Fruit fly (Drosophila melanogaster) whole organism, embryonic: ENCODE measurements around the gene CG10353.

Experiments used
- ATbp ChIP-seq: fragments of 200-800 bp; sonication (Bioruptor generic); optimal IDR thresholded peaks from 2 replicates; lab custom pipeline; 2017; ENCODE audit warnings: missing biosample characterization, mild to moderate bottlenecking, missing genetic modification characterization, missing genetic modification reagents
- Aef1 ChIP-seq: fragments of 200-800 bp; sonication (Bioruptor generic); IDR thresholded peaks from 3 replicates; pipeline ENCODE4 v1.3.6; 2022; ENCODE audit warnings: missing biosample characterization, missing genetic modification characterization
- Bdp1 ChIP-seq: fragments of 200-800 bp; sonication (Bioruptor generic); optimal IDR thresholded peaks from 3 replicates; lab custom pipeline; 2016; ENCODE audit warnings: missing biosample characterization, missing genetic modification characterization
- Bgb ChIP-seq: fragments of 200-800 bp; sonication (Bioruptor generic); IDR thresholded peaks from 2 replicates; pipeline ENCODE4 v1.3.6; 2022; ENCODE audit warnings: missing biosample characterization, missing genetic modification characterization; ENCODE audit not compliant: partially characterized antibody
- CG10209 ChIP-seq: fragments of 200-800 bp; sonication (Bioruptor generic); optimal IDR thresholded peaks from 3 replicates; lab custom pipeline; 2017; ENCODE audit warnings: missing biosample characterization, mild to moderate bottlenecking, missing genetic modification characterization, missing genetic modification reagents
- CG10267 ChIP-seq: fragments of 200-800 bp; sonication (Bioruptor generic); optimal IDR thresholded peaks from 2 replicates; lab custom pipeline; 2018; ENCODE audit warnings: missing biosample characterization, mild to moderate bottlenecking, missing genetic modification characterization, moderate library complexity
- CG10431 ChIP-seq: fragments of 200-800 bp; sonication (Bioruptor generic); optimal IDR thresholded peaks from 3 replicates; lab custom pipeline; 2018; ENCODE audit warnings: missing biosample characterization, mild to moderate bottlenecking, missing genetic modification characterization
- CG13296 ChIP-seq: fragments of 200-800 bp; sonication (Bioruptor generic); optimal IDR thresholded peaks from 3 replicates; lab custom pipeline; 2018; ENCODE audit warnings: missing biosample characterization, mild to moderate bottlenecking, missing genetic modification characterization
- CG14014 ChIP-seq: fragments of 200-800 bp; sonication (Bioruptor generic); IDR thresholded peaks from 2 replicates; pipeline ENCODE4 v1.3.6; 2022; ENCODE audit warnings: missing biosample characterization, missing genetic modification characterization
- CG15696 ChIP-seq: fragments of 200-800 bp; sonication (Bioruptor generic); optimal IDR thresholded peaks from 2 replicates; lab custom pipeline; 2019; ENCODE audit warnings: missing biosample characterization, mild to moderate bottlenecking, missing genetic modification characterization, moderate library complexity
- CG1603 ChIP-seq: fragments of 200-800 bp; sonication (Bioruptor generic); optimal IDR thresholded peaks from 2 replicates; lab custom pipeline; 2019; ENCODE audit warnings: missing biosample characterization, mild to moderate bottlenecking, missing genetic modification characterization, moderate library complexity
- CG1647 ChIP-seq: fragments of 200-800 bp; sonication (Bioruptor generic); optimal IDR thresholded peaks from 3 replicates; lab custom pipeline; 2016; ENCODE audit warnings: missing biosample characterization, missing genetic modification characterization
- CG16813 ChIP-seq: fragments of 200-800 bp; sonication (Bioruptor generic); IDR thresholded peaks from 3 replicates; pipeline ENCODE4 v1.3.6; 2022; ENCODE audit warnings: missing biosample characterization, missing genetic modification characterization; ENCODE audit not compliant: partially characterized antibody
- CG16815 ChIP-seq: fragments of 200-800 bp; sonication (Bioruptor generic); optimal IDR thresholded peaks from 3 replicates; lab custom pipeline; 2017; ENCODE audit warnings: missing biosample characterization, mild to moderate bottlenecking, missing genetic modification characterization
- CG17385 ChIP-seq: fragments of 200-800 bp; sonication (Bioruptor generic); optimal IDR thresholded peaks from 3 replicates; lab custom pipeline; 2018; ENCODE audit warnings: missing biosample characterization, mild to moderate bottlenecking, missing genetic modification characterization
- CG17568 ChIP-seq: fragments of 200-800 bp; sonication (Bioruptor generic); optimal IDR thresholded peaks from 2 replicates; lab custom pipeline; 2018; ENCODE audit warnings: missing biosample characterization, mild to moderate bottlenecking, missing genetic modification characterization, moderate library complexity
- CG17612 ChIP-seq: fragments of 200-800 bp; sonication (Bioruptor generic); IDR thresholded peaks from 2 replicates; pipeline ENCODE4 v1.3.6; 2022; ENCODE audit warnings: missing biosample characterization, missing genetic modification characterization
- CG18011 ChIP-seq: fragments of 200-800 bp; sonication (Bioruptor generic); optimal IDR thresholded peaks from 2 replicates; lab custom pipeline; 2017; ENCODE audit warnings: missing biosample characterization, missing genetic modification characterization, mild to moderate bottlenecking, moderate library complexity, missing genotype
- CG31224 ChIP-seq: fragments of 200-800 bp; sonication (Bioruptor generic); IDR thresholded peaks from 2 replicates; pipeline ENCODE4 v1.3.6; 2022; ENCODE audit warnings: missing biosample characterization, missing genetic modification characterization
- CG31388 ChIP-seq: fragments of 200-800 bp; sonication (Bioruptor generic); optimal IDR thresholded peaks from 2 replicates; lab custom pipeline; 2016; ENCODE audit warnings: missing biosample characterization, missing genetic modification characterization
- CG4328 ChIP-seq: fragments of 200-800 bp; sonication (Bioruptor generic); optimal IDR thresholded peaks from 3 replicates; lab custom pipeline; 2017; ENCODE audit warnings: missing biosample characterization, missing genetic modification reagents, missing genetic modification characterization
- CG4854 ChIP-seq: fragments of 200-800 bp; sonication (Bioruptor generic); optimal IDR thresholded peaks from 2 replicates; lab custom pipeline; 2016; ENCODE audit warnings: missing biosample characterization, missing genetic modification characterization, inconsistent platforms
- CG6765 ChIP-seq: fragments of 200-800 bp; sonication (Bioruptor generic); optimal IDR thresholded peaks from 3 replicates; lab custom pipeline; 2017; ENCODE audit warnings: missing biosample characterization, mild to moderate bottlenecking, missing genetic modification characterization
- CG8388 ChIP-seq: fragments of 200-800 bp; sonication (Bioruptor generic); optimal IDR thresholded peaks from 2 replicates; lab custom pipeline; 2019; ENCODE audit warnings: missing biosample characterization, mild to moderate bottlenecking, missing genetic modification characterization, moderate library complexity
- CG9876 ChIP-seq: fragments of 200-800 bp; sonication (Bioruptor generic); optimal IDR thresholded peaks from 2 replicates; lab custom pipeline; 2016; ENCODE audit warnings: missing biosample characterization, missing genetic modification characterization
- CG9932 ChIP-seq: fragments of 200-800 bp; sonication (Bioruptor generic); IDR thresholded peaks from 2 replicates; pipeline ENCODE4 v1.3.6; 2022; ENCODE audit warnings: missing biosample characterization, missing genetic modification characterization
- CHES-1-like ChIP-seq: fragments of 200-800 bp; sonication (Bioruptor generic); optimal IDR thresholded peaks from 2 replicates; lab custom pipeline; 2016; ENCODE audit warnings: missing biosample characterization, missing genetic modification characterization
- Dll ChIP-seq: fragments of 200-800 bp; sonication (Bioruptor generic); IDR thresholded peaks from 4 replicates; pipeline ENCODE4 v1.3.6; 2022; ENCODE audit warnings: missing biosample characterization, missing genetic modification characterization; ENCODE audit not compliant: partially characterized antibody
- Ets65A ChIP-seq: fragments of 200-800 bp; sonication (Bioruptor generic); peaks from one replicate; lab custom pipeline; 2016; ENCODE audit warnings: missing biosample characterization, missing genetic modification characterization
- Ets97D ChIP-seq: fragments of 200-800 bp; sonication (Bioruptor generic); optimal IDR thresholded peaks from 3 replicates; lab custom pipeline; 2016; ENCODE audit warnings: missing biosample characterization, missing genetic modification characterization
- Gug ChIP-seq: fragments of 200-800 bp; sonication (Bioruptor generic); IDR thresholded peaks from 4 replicates; pipeline ENCODE4 v1.3.6; 2022; ENCODE audit warnings: missing biosample characterization, missing genetic modification characterization
- H15 ChIP-seq: fragments of 200-800 bp; sonication (Bioruptor generic); IDR thresholded peaks from 3 replicates; pipeline ENCODE4 v1.3.6; 2022; ENCODE audit warnings: missing biosample characterization, missing genetic modification characterization
- Med ChIP-seq: fragments of 200-800 bp; sonication (Bioruptor generic); peaks from one replicate; lab custom pipeline; 2016; ENCODE audit warnings: missing biosample characterization, missing genetic modification characterization, mild to moderate bottlenecking, inconsistent platforms, moderate library complexity
- Ravus ChIP-seq: fragments of 200-800 bp; sonication (Bioruptor generic); IDR thresholded peaks from 2 replicates; pipeline ENCODE4 v1.3.6; 2022; ENCODE audit warnings: missing biosample characterization, missing genetic modification characterization
- Sox100B ChIP-seq: fragments of 200-800 bp; sonication (Bioruptor generic); optimal IDR thresholded peaks from 3 replicates; lab custom pipeline; 2018; ENCODE audit warnings: missing biosample characterization, mild to moderate bottlenecking, missing genetic modification characterization
- Spps ChIP-seq: fragments of 200-800 bp; sonication (Bioruptor generic); optimal IDR thresholded peaks from 2 replicates; lab custom pipeline; 2018; ENCODE audit warnings: missing biosample characterization, mild to moderate bottlenecking, missing genetic modification characterization
- Sry-δ ChIP-seq: fragments of 200-800 bp; sonication (Bioruptor generic); optimal IDR thresholded peaks from 2 replicates; lab custom pipeline; 2016; ENCODE audit warnings: missing biosample characterization, missing genetic modification characterization
- Taf1 ChIP-seq: fragments of 200-800 bp; sonication (Bioruptor generic); IDR thresholded peaks from 2 replicates; pipeline ENCODE4 v1.3.6; 2022; ENCODE audit warnings: missing biosample characterization, missing genetic modification characterization
- aop ChIP-seq: fragments of 200-800 bp; sonication (Bioruptor generic); IDR thresholded peaks from 2 replicates; pipeline ENCODE4 v1.3.6; 2022; ENCODE audit warnings: missing biosample characterization, missing genetic modification characterization
- ato ChIP-seq: fragments of 200-800 bp; sonication (Bioruptor generic); IDR thresholded peaks from 2 replicates; pipeline ENCODE4 v1.3.6; 2022; ENCODE audit warnings: missing biosample characterization, missing genetic modification characterization; ENCODE audit not compliant: partially characterized antibody
- gcm2 ChIP-seq: fragments of 200-800 bp; sonication (Bioruptor generic); optimal IDR thresholded peaks from 2 replicates; lab custom pipeline; 2016; ENCODE audit warnings: missing biosample characterization, missing genetic modification characterization
- gsb-n ChIP-seq: fragments of 200-800 bp; sonication (Bioruptor generic); optimal IDR thresholded peaks from 3 replicates; lab custom pipeline; 2018; ENCODE audit warnings: missing biosample characterization, mild to moderate bottlenecking, missing genetic modification characterization
- h ChIP-seq: fragments of >200 bp; optimal IDR thresholded peaks from 2 replicates; lab custom pipeline; 2017
- inv ChIP-seq: fragments of 200-800 bp; sonication (Bioruptor generic); IDR thresholded peaks from 2 replicates; pipeline ENCODE4 v1.3.6; 2022; ENCODE audit warnings: missing biosample characterization, missing genetic modification characterization; ENCODE audit not compliant: partially characterized antibody
- lab ChIP-seq: fragments of 200-800 bp; sonication (Bioruptor generic); optimal IDR thresholded peaks from 3 replicates; lab custom pipeline; 2017; ENCODE audit warnings: missing biosample characterization, missing genetic modification characterization, mild to moderate bottlenecking, moderate library complexity, missing genetic modification reagents
- org-1 ChIP-seq: fragments of 200-800 bp; sonication (Bioruptor generic); optimal IDR thresholded peaks from 2 replicates; lab custom pipeline; 2017; ENCODE audit warnings: missing biosample characterization, missing genetic modification characterization
- pan ChIP-seq, 4 experiments: fragments of >200 bp in 3 of 4; fragments of 200-800 bp in 1 of 4; sonication (Bioruptor generic) in 1 of 4; optimal IDR thresholded peaks in 3 of 4; IDR thresholded peaks in 1 of 4; 2 replicates each; pipeline versions ENCODE4 v1.3.6 to Lab custom; 2017 to 2022; ENCODE audit warnings: missing biosample characterization in 2 of 4, missing genetic modification characterization in 2 of 4, mixed read lengths in 1 of 4
- pfk ChIP-seq: fragments of 200-800 bp; sonication (Bioruptor generic); optimal IDR thresholded peaks from 2 replicates; lab custom pipeline; 2018; ENCODE audit warnings: missing biosample characterization, mild to moderate bottlenecking, missing genetic modification characterization, moderate library complexity
- usp ChIP-seq: fragments of >200 bp; optimal IDR thresholded peaks from 2 replicates; lab custom pipeline; 2017; ENCODE audit warnings: missing biosample characterization, missing genetic modification characterization
- vfl ChIP-seq: fragments of 200-800 bp; sonication (Bioruptor generic); optimal IDR thresholded peaks from 2 replicates; lab custom pipeline; 2016; ENCODE audit warnings: missing biosample characterization, missing genetic modification characterization
- zen2 ChIP-seq: fragments of 200-800 bp; sonication (Bioruptor generic); IDR thresholded peaks from 3 replicates; pipeline ENCODE4 v1.3.6; 2022; ENCODE audit warnings: missing biosample characterization, missing genetic modification characterization; ENCODE audit not compliant: partially characterized antibody

CG10353 gene

DNA sequence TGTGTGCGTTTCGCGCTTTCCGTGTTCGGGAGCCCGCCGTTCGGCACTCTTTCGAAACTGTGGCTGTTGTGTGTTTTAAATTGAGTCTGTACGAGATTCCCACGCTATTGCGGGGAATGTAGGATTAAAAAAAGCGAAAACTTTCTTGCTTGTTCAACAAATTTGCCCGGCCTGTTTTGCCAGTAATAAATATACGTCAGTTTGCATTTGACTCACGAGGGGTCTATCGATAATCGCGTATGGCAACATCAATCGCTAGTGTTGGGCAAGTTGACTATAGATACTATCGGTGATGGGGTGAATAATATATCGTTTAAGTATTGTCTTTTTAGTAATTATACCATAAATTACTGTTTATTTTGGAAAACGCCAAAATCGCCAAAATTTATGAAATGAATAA is 18.2 kb upstream of the CG10353 start, which contains the start of gene Upf1 (continued):
- TF ChIP-seq Dll (GFP tag; lab: Robert Waterston, UW) (peak; percentile 89), gsb-n (no peak), Sry-δ (GFP tag; lab: Kevin White, UChicago) (peak; percentile 80), Aef1 (no peak), Taf1 (GFP tag; lab: Robert Waterston, UW) (no peak), Ets65A (GFP tag; lab: Kevin White, UChicago) (peak; percentile 47), inv (GFP tag; lab: Robert Waterston, UW) (peak; percentile 92), CG13296 (no peak), CG1603 (no peak), zen2 (GFP tag; lab: Robert Waterston, UW) (peak; percentile 72), usp (GFP tag; lab: Kevin White, UChicago) (no peak), CG10209 (no peak), CG9932 (peak; percentile 73), CG17568 (GFP tag; lab: Kevin White, UChicago) (no peak), CG18011 (GFP tag; lab: Kevin White, UChicago) (no peak), pan (optimal IDR thresholded peaks at IDR 0.05; lab: Kevin White, UChicago) (no peak), pan (GFP tag; optimal IDR thresholded peaks at IDR 0.05 in 1 of 2, IDR thresholded peaks at IDR 0.05 in 1 of 2) (no peak), ato (peak; percentile 77), H15 (GFP tag; lab: Robert Waterston, UW) (no peak), Sox100B (GFP tag; lab: Kevin White, UChicago) (no peak), gcm2 (GFP tag; lab: Kevin White, UChicago) (no peak), h (lab: Kevin White, UChicago) (no peak), Bdp1 (GFP tag; lab: Kevin White, UChicago) (no peak), CG4328 (no peak), Med (GFP tag; lab: Kevin White, UChicago) (peak; percentile 83), Bgb (peak; percentile 95), pfk (GFP tag; lab: Kevin White, UChicago) (no peak), CG16813 (GFP tag; lab: Robert Waterston, UW) (peak; percentile 92), CG16815 (no peak), Gug (GFP tag; lab: Robert Waterston, UW) (no peak; the same call in 3 of the 4 replicates), CG31388 (GFP tag; lab: Kevin White, UChicago) (no peak), CG14014 (no peak), CHES-1-like (peak; percentile 18), CG8388 (GFP tag; lab: Kevin White, UChicago) (no peak), lab (no peak), aop (GFP tag; lab: Robert Waterston, UW) (no peak), CG15696 (tag; lab: Kevin White, UChicago) (no peak), Spps (tag; lab: Kevin White, UChicago) (no peak), CG31224 (GFP tag; lab: Robert Waterston, UW) (no peak), CG10431 (GFP tag; lab: Kevin White, UChicago) (no peak), CG17385 (no peak), CG9876 (GFP tag; lab: Kevin White, UChicago) (no peak), Ets97D (GFP tag; lab: Kevin White, UChicago) (peak; percentile 36), CG1647 (GFP tag; lab: Kevin White, UChicago) (no peak), Ravus (GFP tag; lab: Robert Waterston, UW) (no peak), vfl (GFP tag; lab: Kevin White, UChicago) (no peak), CG17612 (GFP tag; lab: Robert Waterston, UW) (no peak), org-1 (GFP tag; lab: Kevin White, UChicago) (no peak), CG10267 (tag; lab: Kevin White, UChicago) (peak; percentile 82), CG4854 (no peak), CG6765 (GFP tag; lab: Kevin White, UChicago) (no peak), ATbp (GFP tag; lab: Kevin White, UChicago) (no peak)
